Worm (Caenorhabditis elegans) whole organism, mixed stage, embryonic: ENCODE results near the gene Y50D4A.10.

Experiments
- ces-1 ChIP-seq: fragments of 150-350 bp; optimal IDR thresholded peaks from 2 replicates; lab custom pipeline; 2014; ENCODE audit warnings: missing biosample characterization, missing genetic modification reagents, missing genetic modification characterization
- elt-1 ChIP-seq: sonication (generic microtip); optimal IDR thresholded peaks from 2 replicates; lab custom pipeline; 2017; ENCODE audit warnings: missing genetic modification characterization, mild to moderate bottlenecking, missing compliant biosample characterization, antibody characterized with exemption, moderate library complexity, borderline replicate concordance; ENCODE audit not compliant: insufficient read depth
- elt-3 ChIP-seq: fragments of 150-350 bp; optimal IDR thresholded peaks from 2 replicates; lab custom pipeline; 2014; ENCODE audit warnings: missing biosample characterization, missing genetic modification characterization
- lin-13 ChIP-seq: fragments of 150-350 bp; optimal IDR thresholded peaks from 2 replicates; lab custom pipeline; 2014; ENCODE audit warnings: missing biosample characterization, missing genetic modification characterization
- lin-32 ChIP-seq: fragments of 200-800 bp; sonication (Bioruptor generic); optimal IDR thresholded peaks from 2 replicates; lab custom pipeline; 2018; ENCODE audit warnings: mild to moderate bottlenecking, missing genetic modification characterization, missing compliant biosample characterization
- mep-1 ChIP-seq: fragments of 150-350 bp; optimal IDR thresholded peaks from 2 replicates; lab custom pipeline; 2017; ENCODE audit warnings: missing biosample characterization, missing genetic modification reagents, missing genetic modification characterization, inconsistent platforms
- nhr-237 ChIP-seq: fragments of 150-350 bp; optimal IDR thresholded peaks from 2 replicates; lab custom pipeline; 2014; ENCODE audit warnings: missing biosample characterization, missing genetic modification characterization
- nhr-28 ChIP-seq: fragments of 150-350 bp; optimal IDR thresholded peaks from 2 replicates; lab custom pipeline; 2014; ENCODE audit warnings: missing biosample characterization, missing genetic modification characterization
- nhr-76 ChIP-seq: sonication (generic microtip); optimal IDR thresholded peaks from 2 replicates; lab custom pipeline; 2017; ENCODE audit warnings: missing biosample characterization, missing genetic modification characterization
- snpc-4 ChIP-seq: fragments of 150-350 bp; optimal IDR thresholded peaks from 2 replicates; lab custom pipeline; 2014; ENCODE audit warnings: missing biosample characterization, missing genetic modification characterization
- unc-39 ChIP-seq: fragments of 150-350 bp; optimal IDR thresholded peaks from 2 replicates; lab custom pipeline; 2014; ENCODE audit warnings: missing biosample characterization, missing genetic modification characterization
- unc-62 ChIP-seq: fragments of 150-350 bp; optimal IDR thresholded peaks from 2 replicates; lab custom pipeline; 2014; ENCODE audit warnings: missing biosample characterization, missing genetic modification reagents, missing genetic modification characterization
- ztf-11 ChIP-seq: fragments of 150-350 bp; optimal IDR thresholded peaks from 2 replicates; lab custom pipeline; 2014; ENCODE audit warnings: missing biosample characterization, missing genetic modification characterization

- TF ChIP-seq unc-62 (GFP tag; lab: Kevin White, UChicago) (no peak), mep-1 (tag; lab: Kevin White, UChicago) (no peak), nhr-28 (tag; lab: Kevin White, UChicago) (no peak), elt-1 (no peak), lin-32 (GFP tag; lab: Kevin White, UChicago) (no peak), nhr-76 (tag; lab: Kevin White, UChicago) (no peak), lin-13 (tag; lab: Kevin White, UChicago) (no peak), nhr-237 (no peak), ces-1 (peak; percentile 98), elt-3 (no peak), snpc-4 (tag; lab: Kevin White, UChicago) (no peak), ztf-11 (tag; lab: Kevin White, UChicago) (no peak), unc-39 (no peak)
Measured at ce11 chrV:1223559-1223958, 3.2 kb upstream of the Y50D4A.10 start.
